Fruit fly (Drosophila melanogaster) whole organism, adult: ENCODE measurements around the gene SF2.

ENCODE experiments used
- CG14711 ChIP-seq: fragments of 200-800 bp; sonication (Bioruptor generic); optimal IDR thresholded peaks from 2 replicates; lab custom pipeline; 2018; ENCODE audit warnings: missing biosample characterization, mild to moderate bottlenecking, missing genetic modification characterization, moderate library complexity
- CG5204 ChIP-seq: fragments of 200-800 bp; sonication (Bioruptor generic); optimal IDR thresholded peaks from 2 replicates; lab custom pipeline; 2016; ENCODE audit warnings: missing biosample characterization, missing genetic modification characterization
- Clk ChIP-seq: fragments of 200-800 bp; sonication (Bioruptor generic); optimal IDR thresholded peaks from 2 replicates; lab custom pipeline; 2017; ENCODE audit warnings: missing biosample characterization, missing genetic modification characterization
- Crg-1 ChIP-seq: fragments of 200-800 bp; sonication (Bioruptor generic); optimal IDR thresholded peaks from 2 replicates; lab custom pipeline; 2016; ENCODE audit warnings: missing biosample characterization, missing genetic modification characterization
- Hr96 ChIP-seq: fragments of 200-800 bp; sonication (Bioruptor generic); optimal IDR thresholded peaks from 2 replicates; lab custom pipeline; 2016; ENCODE audit warnings: missing biosample characterization, missing genetic modification characterization
- cnc ChIP-seq, 2 experiments: fragments of >200 bp; optimal IDR thresholded peaks; 2 replicates each; lab custom pipeline; 2017
- kay ChIP-seq: fragments of 200-800 bp; sonication (Bioruptor generic); peaks from one replicate; lab custom pipeline; 2016; ENCODE audit warnings: missing biosample characterization, missing genetic modification characterization, borderline replicate concordance

- TF ChIP-seq Crg-1 (GFP tag; lab: Kevin White, UChicago) (no peak), Clk (GFP tag; lab: Kevin White, UChicago) (no peak), kay (GFP tag; lab: Kevin White, UChicago) (no peak), Hr96 (GFP tag; lab: Kevin White, UChicago) (no peak), CG5204 (GFP tag; lab: Kevin White, UChicago) (no peak), CG14711 (tag; lab: Kevin White, UChicago) (no peak), cnc (optimal IDR thresholded peaks at IDR 0.05; lab: Kevin White, UChicago) (peak in 1 of 2 experiments; percentile 9)
Observed at dm6 chr3R:16353671-16354070, 11.9 kb upstream of the SF2 start.
